Worm (Caenorhabditis elegans): ENCODE results near the gene ZK856.19.

ZK856.19 gene

ce11 chrV:10203435-10204009, 1.2 kb downstream of the ZK856.19 start, which contains the start of gene chpf-1:
TSS of gene chpf-1 (minus strand) at chrV:10203485.
- no peak for TF ChIP-seq unc-62 (GFP tag; optimal IDR thresholded peaks at IDR 0.05)

ce11 chrV:10202340-10202739, 2.4 kb downstream of the ZK856.19 start:
- no peak for TF ChIP-seq unc-62 (GFP tag; optimal IDR thresholded peaks at IDR 0.05)

ce11 chrV:10201913-10202312, 2.8 kb downstream of the ZK856.19 start, which contains the start of gene ZK856.7:
TSS of gene ZK856.7 (plus strand) at chrV:10202098.
- TF ChIP-seq unc-62 (GFP tag; optimal IDR thresholded peaks at IDR 0.05), result no peak

- TF ChIP-seq unc-62 (GFP tag; optimal IDR thresholded peaks at IDR 0.05), result no peak
Observed at ce11 chrV:10198386-10198785, 6.3 kb downstream of the ZK856.19 start, which contains the start of gene ZK856.6. TSS of gene ZK856.6 (plus strand) at chrV:10198686.

- no peak for TF ChIP-seq unc-62 (GFP tag; optimal IDR thresholded peaks at IDR 0.05)
Observed at ce11 chrV:10191242-10191641, 13.5 kb downstream of the ZK856.19 start.

- TF ChIP-seq unc-62 (GFP tag; optimal IDR thresholded peaks at IDR 0.05), result no peak
Observed at ce11 chrV:10190081-10190556, 14.6 kb downstream of the ZK856.19 start, which contains the start of gene ZK856.5. TSS of gene ZK856.5 (minus strand) at chrV:10190131.

- no peak for TF ChIP-seq unc-62 (GFP tag; optimal IDR thresholded peaks at IDR 0.05)
Observed at ce11 chrV:10185719-10186118, 19.0 kb downstream of the ZK856.19 start, which contains the start of gene ZK856.18. TSS of gene ZK856.18 (minus strand) at chrV:10186007.

- no peak for TF ChIP-seq unc-62 (GFP tag; optimal IDR thresholded peaks at IDR 0.05)
Observed at ce11 chrV:10183810-10184209, 20.9 kb downstream of the ZK856.19 start.

ce11 chrV:10182984-10183383, 21.7 kb downstream of the ZK856.19 start, which contains the start of gene ZK856.4:
TSS of gene ZK856.4 (plus strand) at chrV:10183284.
- TF ChIP-seq unc-62 (GFP tag; optimal IDR thresholded peaks at IDR 0.05), result no peak

- no peak for TF ChIP-seq unc-62 (GFP tag; optimal IDR thresholded peaks at IDR 0.05)
Observed at ce11 chrV:10179235-10179634, 25.5 kb downstream of the ZK856.19 start, which contains the start of gene cul-5. TSS of gene cul-5 (plus strand) at chrV:10179535.

- TF ChIP-seq unc-62 (GFP tag; optimal IDR thresholded peaks at IDR 0.05), result no peak
Observed at ce11 chrV:10178166-10178565, 26.5 kb downstream of the ZK856.19 start.

ce11 chrV:10174632-10175075, 30.1 kb downstream of the ZK856.19 start:
- no peak for TF ChIP-seq unc-62 (GFP tag; optimal IDR thresholded peaks at IDR 0.05)

- no peak for TF ChIP-seq unc-62 (GFP tag; optimal IDR thresholded peaks at IDR 0.05)
Observed at ce11 chrV:10173653-10174052, 31.1 kb downstream of the ZK856.19 start, which contains the start of gene egl-3. TSS of gene egl-3 (minus strand) at chrV:10173753.

ce11 chrV:10168870-10169269, 35.8 kb downstream of the ZK856.19 start:
- TF ChIP-seq unc-62 (GFP tag; optimal IDR thresholded peaks at IDR 0.05), result no peak

- no peak for TF ChIP-seq unc-62 (GFP tag; optimal IDR thresholded peaks at IDR 0.05)
Observed at ce11 chrV:10166368-10166767, 38.3 kb downstream of the ZK856.19 start, which contains the start of gene C51E3.6. TSS of gene C51E3.6 (minus strand) at chrV:10166468.

ce11 chrV:10160954-10161353, 43.8 kb downstream of the ZK856.19 start, which contains the start of gene C51E3.10:
TSS of gene C51E3.10 (minus strand) at chrV:10161134.
- no peak for TF ChIP-seq unc-62 (GFP tag; optimal IDR thresholded peaks at IDR 0.05)

- no peak for TF ChIP-seq unc-62 (GFP tag; optimal IDR thresholded peaks at IDR 0.05)
Observed at ce11 chrV:10159972-10160371, 44.7 kb downstream of the ZK856.19 start.
